Worm (Caenorhabditis elegans): ENCODE measurements around the gene mpc-1.

DNA sequence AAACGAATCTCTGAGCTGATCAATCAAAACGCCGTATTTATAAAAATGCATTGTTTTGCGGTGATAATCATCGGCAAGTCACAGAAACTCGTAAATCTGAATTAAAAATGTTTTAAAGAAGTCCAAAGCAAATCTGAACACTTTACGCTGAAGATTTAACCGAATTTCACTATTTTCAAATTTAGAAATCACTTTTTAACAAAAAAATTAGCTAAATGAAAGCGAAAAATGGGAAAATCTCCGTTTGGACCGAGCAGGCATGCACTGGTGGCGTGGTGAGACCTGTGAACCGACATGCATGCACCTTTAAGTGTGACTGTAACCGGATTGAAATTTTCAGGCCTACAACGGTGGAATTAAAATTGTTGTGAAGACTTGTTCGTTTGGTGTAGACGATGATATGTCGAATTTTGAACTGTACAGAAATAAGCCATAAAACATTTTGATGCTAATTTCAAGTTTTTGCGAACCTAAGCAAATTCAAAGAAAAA is 26.3 kb downstream of the mpc-1 start, which contains the start of gene C28A5.2:
- TF ChIP-seq dox-1 (GFP tag; IDR thresholded peaks at IDR 0.05) (no peak), snpc-3.4 (tag; optimal IDR thresholded peaks at IDR 0.05) (no peak)

All from whole organism, young adult.